Worm (Caenorhabditis elegans): ENCODE data around the gene rer-1.

The rer-1 gene

DNA sequence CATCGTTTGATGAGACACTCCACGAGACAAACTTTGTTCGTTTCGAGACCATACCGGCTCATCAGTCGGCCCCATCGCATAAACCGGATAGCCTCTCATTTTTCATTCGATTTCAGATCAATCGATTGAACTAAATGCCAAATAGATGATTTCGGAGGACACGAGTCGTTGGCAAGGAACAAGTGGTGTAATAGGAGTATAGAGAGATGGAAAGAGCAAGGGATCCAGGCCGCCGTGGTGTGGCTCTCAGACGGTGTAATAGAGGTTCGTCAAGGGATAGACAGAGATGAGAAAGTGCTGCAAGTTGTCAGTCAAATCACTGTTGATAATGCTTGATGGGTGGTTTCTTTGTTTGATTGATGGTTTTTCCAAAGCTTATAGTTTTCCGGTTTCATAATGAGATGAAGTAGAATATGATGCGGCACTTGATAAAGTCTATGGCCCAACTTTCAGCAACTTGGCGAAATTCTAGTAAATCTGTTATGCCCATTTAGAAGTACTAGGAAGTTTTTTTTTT lies 27.7 kb upstream of the rer-1 start, which contains the start of gene sgn-1:
sgn-1 (minus strand) TSS at position 220 of the 517 bp plus-strand sequence.
- peak; percentile 37 for TF ChIP-seq rnt-1 (tag; optimal IDR thresholded peaks at IDR 0.05)
- no peak for TF ChIP-seq hlh-6 (tag; optimal IDR thresholded peaks at IDR 0.05)
- peak; percentile 93 for TF ChIP-seq unc-55 (GFP tag; optimal IDR thresholded peaks at IDR 0.05)
- peak; percentile 51 for TF ChIP-seq ceh-18 (tag; optimal IDR thresholded peaks at IDR 0.05)

DNA sequence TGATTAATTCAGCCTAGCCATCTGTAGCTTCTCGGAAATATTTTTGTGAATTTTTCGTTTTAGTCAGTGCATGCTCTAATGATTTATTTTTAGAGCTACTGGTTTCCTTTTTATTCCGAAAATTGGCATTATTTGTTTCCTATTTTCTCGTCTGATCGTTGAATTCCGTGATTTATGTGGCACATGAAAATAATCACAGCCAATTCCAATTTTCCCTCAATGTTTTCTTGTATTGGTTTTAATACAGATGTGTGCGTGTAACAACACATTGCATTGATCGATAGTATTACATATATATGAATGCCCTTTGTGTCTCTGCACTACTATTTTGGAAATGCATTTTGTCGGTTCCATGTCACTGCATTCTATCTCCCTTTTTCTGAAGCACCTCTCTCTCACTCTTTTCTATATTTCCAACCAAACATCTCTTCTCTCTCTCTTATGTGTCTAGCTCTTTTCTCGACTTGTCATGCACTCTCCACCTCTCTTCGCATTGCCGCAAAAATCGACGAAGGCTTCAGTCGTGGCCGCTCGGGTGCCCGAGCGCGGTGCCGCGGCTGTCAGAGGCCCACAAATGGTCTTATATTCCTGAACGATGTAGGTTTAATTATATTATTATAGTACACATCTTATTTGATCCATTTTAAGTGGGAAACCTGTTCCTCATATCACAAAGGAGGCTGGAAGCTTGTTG lies 26.8 kb upstream of the rer-1 start:
- TF ChIP-seq elt-2 (tag; optimal IDR thresholded peaks at IDR 0.05) (no peak), ceh-31 (tag; optimal IDR thresholded peaks at IDR 0.05) (no peak), ref-2 (tag; optimal IDR thresholded peaks at IDR 0.05) (peak; percentile 33), unc-86 (tag; optimal IDR thresholded peaks at IDR 0.05) (no peak), nhr-11 (tag; optimal IDR thresholded peaks at IDR 0.05) (no peak), eyg-1 (tag; optimal IDR thresholded peaks at IDR 0.05) (no peak), tbx-7 (tag; optimal IDR thresholded peaks at IDR 0.05) (no peak), pat-9 (tag; optimal IDR thresholded peaks at IDR 0.05) (no peak), pha-4 (tag; optimal IDR thresholded peaks at IDR 0.05) (no peak), gmeb-2 (tag; optimal IDR thresholded peaks at IDR 0.05) (no peak), hlh-30 (tag; optimal IDR thresholded peaks at IDR 0.05; ENCODE audit: insufficient read depth) (no peak), C08G9.2 (tag; optimal IDR thresholded peaks at IDR 0.05) (no peak), sdc-2 (tag; optimal IDR thresholded peaks at IDR 0.05) (no peak), lin-11 (tag; optimal IDR thresholded peaks at IDR 0.05) (no peak), nfya-1 (tag; optimal IDR thresholded peaks at IDR 0.05) (peak; percentile 31), madf-2 (tag; optimal IDR thresholded peaks at IDR 0.05) (no peak), rnt-1 (tag; optimal IDR thresholded peaks at IDR 0.05) (no peak), npax-4 (tag; optimal IDR thresholded peaks at IDR 0.05) (no peak), sox-2 (GFP tag; IDR thresholded peaks at IDR 0.05) (no peak), unc-42 (tag; optimal IDR thresholded peaks at IDR 0.05) (peak; percentile 7), unc-3 (GFP tag; conservative IDR thresholded peaks at IDR 0.05) (no peak), unc-3 (tag; optimal IDR thresholded peaks at IDR 0.05) (no peak), Y22D7AL.16 (tag; optimal IDR thresholded peaks at IDR 0.05) (no peak), ceh-48 (tag; optimal IDR thresholded peaks at IDR 0.05) (no peak), ceh-18 (tag; optimal IDR thresholded peaks at IDR 0.05) (peak; percentile 65), pax-1 (tag; optimal IDR thresholded peaks at IDR 0.05) (no peak), ztf-16 (tag; optimal IDR thresholded peaks at IDR 0.05) (no peak), ceh-34 (tag; optimal IDR thresholded peaks at IDR 0.05) (no peak), ceh-2 (tag; optimal IDR thresholded peaks at IDR 0.05) (no peak)

DNA sequence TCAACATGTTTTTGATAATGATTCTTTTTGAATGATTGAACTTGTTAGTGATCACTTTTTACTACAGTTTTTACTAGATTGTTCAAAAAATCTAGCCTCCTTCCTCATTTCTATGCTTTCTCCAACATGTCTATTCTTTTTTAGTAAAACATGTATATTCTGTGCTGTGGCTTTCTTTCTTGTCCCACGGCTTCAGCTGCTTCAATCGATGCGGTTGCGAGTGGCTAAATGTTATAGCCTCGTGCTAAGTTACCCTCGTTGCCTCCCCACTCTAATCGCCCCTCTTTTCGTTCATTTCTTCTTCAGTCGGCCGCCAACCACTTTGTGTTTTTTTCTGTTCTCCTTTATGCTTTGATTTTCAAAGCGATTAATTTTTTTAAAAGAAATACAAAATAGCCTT lies 25.3 kb upstream of the rer-1 start:
- TF ChIP-seq unc-42 (tag; optimal IDR thresholded peaks at IDR 0.05) (peak; percentile 43), nfya-1 (tag; optimal IDR thresholded peaks at IDR 0.05) (peak; percentile 22), ceh-48 (tag; optimal IDR thresholded peaks at IDR 0.05) (peak; percentile 27), pag-3 (tag; optimal IDR thresholded peaks at IDR 0.05; ENCODE audit: borderline replicate concordance) (no peak), hlh-30 (tag; optimal IDR thresholded peaks at IDR 0.05; ENCODE audit: insufficient read depth) (peak; percentile 26), ceh-45 (GFP tag; IDR thresholded peaks at IDR 0.05) (no peak)

DNA sequence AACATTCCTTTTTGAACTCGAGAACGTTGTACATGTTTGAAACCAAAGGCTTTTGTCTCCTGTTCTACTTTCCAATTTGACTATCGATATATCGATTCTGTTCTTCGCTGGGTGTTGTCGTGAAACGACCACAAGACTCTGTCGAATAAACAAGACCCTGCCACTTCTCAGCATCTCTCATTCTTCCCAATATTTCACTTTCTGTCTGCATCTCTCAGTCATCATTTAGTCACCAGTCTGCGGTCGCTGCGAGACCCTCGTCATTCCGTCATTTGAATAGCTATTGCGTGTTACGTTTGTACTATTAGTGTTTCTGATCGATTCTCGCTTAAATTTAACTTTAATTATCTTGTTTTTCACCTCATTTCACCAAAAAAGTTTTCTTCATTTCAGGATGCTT lies 23.8 kb upstream of the rer-1 start:
- peak; percentile 48 for TF ChIP-seq pros-1 (tag; optimal IDR thresholded peaks at IDR 0.05)
- peak; percentile 11 for TF ChIP-seq fkh-10 (GFP tag; optimal IDR thresholded peaks at IDR 0.05)
- no peak for TF ChIP-seq C08G9.2 (tag; optimal IDR thresholded peaks at IDR 0.05)
- peak; percentile 75 for TF ChIP-seq dve-1 (tag; optimal IDR thresholded peaks at IDR 0.05)
- TF ChIP-seq pax-1 (tag; optimal IDR thresholded peaks at IDR 0.05), result peak; percentile 82
- no peak for TF ChIP-seq hlh-13 (GFP tag; optimal IDR thresholded peaks at IDR 0.05)
- TF ChIP-seq pha-2 (tag; optimal IDR thresholded peaks at IDR 0.05), result peak; percentile 33
- peak; percentile 50 for TF ChIP-seq tbx-2 (tag; optimal IDR thresholded peaks at IDR 0.05)
- TF ChIP-seq ceh-22 (tag; optimal IDR thresholded peaks at IDR 0.05), result no peak
- TF ChIP-seq hlh-8 (tag; optimal IDR thresholded peaks at IDR 0.05), result no peak
- peak; percentile 88 for TF ChIP-seq ceh-18 (tag; optimal IDR thresholded peaks at IDR 0.05)
- peak; percentile 84 for TF ChIP-seq unc-42 (tag; optimal IDR thresholded peaks at IDR 0.05)
- TF ChIP-seq madf-2 (tag; optimal IDR thresholded peaks at IDR 0.05), result peak; percentile 1
- TF ChIP-seq pat-9 (tag; optimal IDR thresholded peaks at IDR 0.05), result no peak
- TF ChIP-seq ceh-48 (tag; optimal IDR thresholded peaks at IDR 0.05), result peak; percentile 91
- peak; percentile 100 for TF ChIP-seq hlh-30 (tag; optimal IDR thresholded peaks at IDR 0.05; ENCODE audit: insufficient read depth)
- peak; percentile 66 for TF ChIP-seq ets-4 (tag; optimal IDR thresholded peaks at IDR 0.05)
- peak; percentile 97 for TF ChIP-seq unc-55 (GFP tag; optimal IDR thresholded peaks at IDR 0.05)
- peak; percentile 50 for TF ChIP-seq K09A11.1 (tag; optimal IDR thresholded peaks at IDR 0.05; ENCODE audit: insufficient read depth)
- peak; percentile 55 for TF ChIP-seq ama-1 (optimal IDR thresholded peaks at IDR 0.05)
- peak; percentile 67 for TF ChIP-seq elt-2 (tag; optimal IDR thresholded peaks at IDR 0.05)
- peak; percentile 67 for TF ChIP-seq ceh-14 (tag; optimal IDR thresholded peaks at IDR 0.05)
- peak; percentile 94 for TF ChIP-seq nfya-1 (tag; optimal IDR thresholded peaks at IDR 0.05)
- no peak for TF ChIP-seq Y22D7AL.16 (tag; optimal IDR thresholded peaks at IDR 0.05)

Data from whole organism, late embryonic.